Fruit fly (Drosophila melanogaster) whole organism, embryonic: ENCODE measurements around the gene Mical.

Experiments
- CG11504 ChIP-seq: fragments of 200-800 bp; sonication (Bioruptor generic); optimal IDR thresholded peaks from 3 replicates; lab custom pipeline; 2019; ENCODE audit warnings: missing biosample characterization, mild to moderate bottlenecking, missing genetic modification characterization, moderate library complexity
- CG12219 ChIP-seq: fragments of 200-800 bp; sonication (Bioruptor generic); optimal IDR thresholded peaks from 3 replicates; lab custom pipeline; 2018; ENCODE audit warnings: missing biosample characterization, mild to moderate bottlenecking, missing genetic modification characterization
- CG13123 ChIP-seq: fragments of 200-800 bp; sonication (Bioruptor generic); optimal IDR thresholded peaks from 2 replicates; lab custom pipeline; 2016; ENCODE audit warnings: missing biosample characterization, missing genetic modification characterization
- CG13624 ChIP-seq: fragments of 200-800 bp; sonication (Bioruptor generic); optimal IDR thresholded peaks from 2 replicates; lab custom pipeline; 2016; ENCODE audit warnings: missing biosample characterization, missing genetic modification characterization
- CG14014 ChIP-seq: fragments of 200-800 bp; sonication (Bioruptor generic); IDR thresholded peaks from 2 replicates; pipeline ENCODE4 v1.3.6; 2022; ENCODE audit warnings: missing biosample characterization, missing genetic modification characterization
- CG14667 ChIP-seq: fragments of 200-800 bp; sonication (Bioruptor generic); IDR thresholded peaks from 2 replicates; pipeline ENCODE4 v1.3.6; 2022; ENCODE audit warnings: missing biosample characterization, missing genetic modification characterization
- CG17829 ChIP-seq: fragments of 200-800 bp; optimal IDR thresholded peaks from 2 replicates; lab custom pipeline; 2019; ENCODE audit warnings: missing biosample characterization, mild to moderate bottlenecking, missing genetic modification characterization, moderate library complexity
- CG2202 ChIP-seq: fragments of 200-800 bp; sonication (Bioruptor generic); optimal IDR thresholded peaks from 2 replicates; lab custom pipeline; 2018; ENCODE audit warnings: missing biosample characterization, mild to moderate bottlenecking, missing genetic modification characterization
- CG2678 ChIP-seq: fragments of 200-800 bp; sonication (Bioruptor generic); optimal IDR thresholded peaks from 3 replicates; lab custom pipeline; 2019; ENCODE audit warnings: missing biosample characterization, mild to moderate bottlenecking, missing genetic modification characterization, moderate library complexity
- CG31441 ChIP-seq: fragments of 200-800 bp; sonication (Bioruptor generic); IDR thresholded peaks from 2 replicates; pipeline ENCODE4 v1.3.6; 2022; ENCODE audit warnings: missing biosample characterization, missing genetic modification characterization
- CG32772 ChIP-seq: fragments of 200-800 bp; sonication (Bioruptor generic); IDR thresholded peaks from 2 replicates; pipeline ENCODE4 v1.3.6; 2022; ENCODE audit warnings: missing biosample characterization, missing genetic modification characterization
- CG4360 ChIP-seq: fragments of 200-800 bp; sonication (Bioruptor generic); IDR thresholded peaks from 2 replicates; pipeline ENCODE4 v1.3.6; 2022; ENCODE audit warnings: missing biosample characterization, missing genetic modification characterization
- CG43689 ChIP-seq: fragments of 200-800 bp; sonication (Bioruptor generic); IDR thresholded peaks from 2 replicates; pipeline ENCODE4 v1.3.6; 2022; ENCODE audit warnings: missing biosample characterization, missing genetic modification characterization
- CG7357 ChIP-seq: fragments of 200-800 bp; sonication (Bioruptor generic); IDR thresholded peaks from 3 replicates; pipeline ENCODE4 v1.3.6; 2022; ENCODE audit warnings: missing biosample characterization, missing genetic modification characterization
- CG9797 ChIP-seq: fragments of 200-800 bp; sonication (Bioruptor generic); optimal IDR thresholded peaks from 3 replicates; lab custom pipeline; 2018; ENCODE audit warnings: missing biosample characterization, mild to moderate bottlenecking, missing genetic modification characterization
- CG9932 ChIP-seq: fragments of 200-800 bp; sonication (Bioruptor generic); IDR thresholded peaks from 2 replicates; pipeline ENCODE4 v1.3.6; 2022; ENCODE audit warnings: missing biosample characterization, missing genetic modification characterization
- Deaf1 ChIP-seq: fragments of 200-800 bp; optimal IDR thresholded peaks from 3 replicates; lab custom pipeline; 2019; ENCODE audit warnings: missing biosample characterization, mild to moderate bottlenecking, missing genetic modification characterization, moderate library complexity
- Doc2 ChIP-seq: fragments of 200-800 bp; sonication (Bioruptor generic); IDR thresholded peaks from 2 replicates; pipeline ENCODE4 v1.3.6; 2022; ENCODE audit warnings: missing biosample characterization, missing genetic modification characterization
- Eip74EF ChIP-seq, 2 experiments: fragments of 200-800 bp in 1 of 2; fragments of >200 bp in 1 of 2; sonication (Bioruptor generic) in 1 of 2; optimal IDR thresholded peaks; 2 replicates each; lab custom pipeline; 2017 to 2019; ENCODE audit warnings: missing biosample characterization in 2 of 2, missing genetic modification characterization in 2 of 2, mild to moderate bottlenecking in 1 of 2, moderate library complexity in 1 of 2
- Ets97D ChIP-seq: fragments of 200-800 bp; sonication (Bioruptor generic); optimal IDR thresholded peaks from 3 replicates; lab custom pipeline; 2016; ENCODE audit warnings: missing biosample characterization, missing genetic modification characterization
- Fer1 ChIP-seq: fragments of 200-800 bp; sonication (Bioruptor generic); optimal IDR thresholded peaks from 2 replicates; lab custom pipeline; 2017; ENCODE audit warnings: missing biosample characterization, mild to moderate bottlenecking, missing genetic modification characterization
- Mrtf ChIP-seq: fragments of 200-800 bp; sonication (Bioruptor generic); IDR thresholded peaks from 3 replicates; pipeline ENCODE4 v1.3.6; 2022; ENCODE audit warnings: missing biosample characterization, missing genetic modification characterization
- Ravus ChIP-seq: fragments of 200-800 bp; sonication (Bioruptor generic); IDR thresholded peaks from 2 replicates; pipeline ENCODE4 v1.3.6; 2022; ENCODE audit warnings: missing biosample characterization, missing genetic modification characterization
- Rfx ChIP-seq: fragments of 200-800 bp; sonication (Bioruptor generic); IDR thresholded peaks from 2 replicates; pipeline ENCODE4 v1.3.6; 2022; ENCODE audit warnings: missing biosample characterization, missing genetic modification characterization
- Scr ChIP-seq: fragments of 200-800 bp; sonication (Bioruptor generic); IDR thresholded peaks from 2 replicates; pipeline ENCODE4 v1.3.6; 2022; ENCODE audit warnings: missing biosample characterization, missing genetic modification characterization; ENCODE audit not compliant: partially characterized antibody
- Side ChIP-seq: fragments of 200-800 bp; sonication (Bioruptor generic); optimal IDR thresholded peaks from 2 replicates; lab custom pipeline; 2016; ENCODE audit warnings: missing biosample characterization, missing genetic modification characterization
- Ssrp ChIP-seq: fragments of 200-800 bp; sonication (Bioruptor generic); optimal IDR thresholded peaks from 2 replicates; lab custom pipeline; 2018; ENCODE audit warnings: missing biosample characterization, mild to moderate bottlenecking, missing genetic modification characterization, moderate library complexity
- ab ChIP-seq: fragments of 200-800 bp; sonication (Bioruptor generic); optimal IDR thresholded peaks from 2 replicates; lab custom pipeline; 2016; ENCODE audit warnings: missing biosample characterization, missing genetic modification characterization
- ewg ChIP-seq: fragments of 200-800 bp; sonication (Bioruptor generic); optimal IDR thresholded peaks from 3 replicates; lab custom pipeline; 2017; ENCODE audit warnings: mild to moderate bottlenecking, missing biosample characterization, missing genetic modification reagents, missing genetic modification characterization
- fd3F ChIP-seq: fragments of 200-800 bp; sonication (Bioruptor generic); optimal IDR thresholded peaks from 2 replicates; lab custom pipeline; 2018; ENCODE audit warnings: missing biosample characterization, mild to moderate bottlenecking, missing genetic modification characterization, moderate library complexity
- ftz-f1 ChIP-seq: fragments of 200-800 bp; sonication (Bioruptor generic); optimal IDR thresholded peaks from 2 replicates; lab custom pipeline; 2016; ENCODE audit warnings: missing biosample characterization, missing genetic modification characterization
- gfzf ChIP-seq: fragments of 200-800 bp; sonication (Bioruptor generic); optimal IDR thresholded peaks from 2 replicates; lab custom pipeline; 2016; ENCODE audit warnings: missing biosample characterization, mild to moderate bottlenecking, missing genetic modification characterization, moderate library complexity
- grn ChIP-seq: fragments of 200-800 bp; sonication (Bioruptor generic); optimal IDR thresholded peaks from 3 replicates; lab custom pipeline; 2017; ENCODE audit warnings: missing biosample characterization, missing genetic modification characterization
- ham ChIP-seq: fragments of 200-800 bp; sonication (Bioruptor generic); IDR thresholded peaks from 2 replicates; pipeline ENCODE4 v1.3.6; 2022; ENCODE audit warnings: missing biosample characterization, missing genetic modification characterization
- hbn ChIP-seq: fragments of 200-800 bp; sonication (Bioruptor generic); IDR thresholded peaks from 2 replicates; pipeline ENCODE4 v1.3.6; 2022; ENCODE audit warnings: missing biosample characterization, missing genetic modification characterization; ENCODE audit not compliant: partially characterized antibody
- kni ChIP-seq: fragments of 200-800 bp; sonication (Bioruptor generic); optimal IDR thresholded peaks from 3 replicates; lab custom pipeline; 2017; ENCODE audit warnings: mild to moderate bottlenecking, missing biosample characterization, missing genetic modification reagents, missing genetic modification characterization
- lab ChIP-seq: fragments of 200-800 bp; sonication (Bioruptor generic); optimal IDR thresholded peaks from 3 replicates; lab custom pipeline; 2017; ENCODE audit warnings: missing biosample characterization, missing genetic modification characterization, mild to moderate bottlenecking, moderate library complexity, missing genetic modification reagents
- lola ChIP-seq, 3 experiments: fragments of >200 bp in 2 of 3; fragments of 200-800 bp in 1 of 3; sonication (Bioruptor generic) in 1 of 3; optimal IDR thresholded peaks; 2 replicates each; lab custom pipeline; 2017 to 2019; ENCODE audit warnings: missing biosample characterization in 3 of 3, missing genetic modification characterization in 3 of 3, mild to moderate bottlenecking in 1 of 3, moderate library complexity in 1 of 3
- nom ChIP-seq: fragments of 200-800 bp; sonication (Bioruptor generic); optimal IDR thresholded peaks from 2 replicates; lab custom pipeline; 2017; ENCODE audit warnings: missing biosample characterization, missing genetic modification characterization, mild to moderate bottlenecking, moderate library complexity, missing genetic modification reagents
- pros ChIP-seq: fragments of 200-800 bp; sonication (Bioruptor generic); optimal IDR thresholded peaks from 3 replicates; lab custom pipeline; 2019; ENCODE audit warnings: missing biosample characterization, mild to moderate bottlenecking, missing genetic modification characterization, moderate library complexity
- pum ChIP-seq: fragments of 200-800 bp; sonication (Bioruptor generic); optimal IDR thresholded peaks from 2 replicates; lab custom pipeline; 2016; ENCODE audit warnings: missing biosample characterization, missing genetic modification characterization
- sc ChIP-seq, 3 experiments: fragments of >200 bp in 2 of 3; fragments of 200-800 bp in 1 of 3; sonication (Bioruptor generic) in 1 of 3; optimal IDR thresholded peaks; 2 replicates in 2 of 3; 3 replicates in 1 of 3; lab custom pipeline; 2017; ENCODE audit warnings: mild to moderate bottlenecking in 1 of 3, missing biosample characterization in 1 of 3, missing genetic modification characterization in 1 of 3, missing genetic modification reagents in 1 of 3
- scrt ChIP-seq: fragments of 200-800 bp; sonication (Bioruptor generic); optimal IDR thresholded peaks from 2 replicates; lab custom pipeline; 2018; ENCODE audit warnings: missing biosample characterization, mild to moderate bottlenecking, missing genetic modification characterization, moderate library complexity
- seq ChIP-seq: fragments of 200-800 bp; sonication (Bioruptor generic); IDR thresholded peaks from 2 replicates; pipeline ENCODE4 v1.3.6; 2022; ENCODE audit warnings: missing biosample characterization, missing genetic modification characterization
- sim ChIP-seq: fragments of 200-800 bp; sonication (Bioruptor generic); IDR thresholded peaks from 2 replicates; pipeline ENCODE4 v1.3.6; 2022; ENCODE audit warnings: missing biosample characterization, missing genetic modification characterization
- sqz ChIP-seq: fragments of 200-800 bp; sonication (Bioruptor generic); optimal IDR thresholded peaks from 3 replicates; lab custom pipeline; 2018; ENCODE audit warnings: missing biosample characterization, mild to moderate bottlenecking, missing genetic modification characterization
- toy ChIP-seq: fragments of 200-800 bp; sonication (Bioruptor generic); IDR thresholded peaks from 2 replicates; pipeline ENCODE4 v1.3.6; 2022; ENCODE audit warnings: missing biosample characterization, missing genetic modification characterization
- trem ChIP-seq: fragments of 200-800 bp; optimal IDR thresholded peaks from 3 replicates; lab custom pipeline; 2019; ENCODE audit warnings: missing biosample characterization, mild to moderate bottlenecking, missing genetic modification characterization, moderate library complexity
- z ChIP-seq: fragments of 200-800 bp; sonication (Bioruptor generic); IDR thresholded peaks from 3 replicates; pipeline ENCODE4 v1.3.6; 2022; ENCODE audit warnings: missing biosample characterization, missing genetic modification characterization
- zen ChIP-seq: fragments of 200-800 bp; sonication (Bioruptor generic); optimal IDR thresholded peaks from 3 replicates; lab custom pipeline; 2018; ENCODE audit warnings: missing biosample characterization, mild to moderate bottlenecking, missing genetic modification characterization, moderate library complexity

Gene Mical

DNA sequence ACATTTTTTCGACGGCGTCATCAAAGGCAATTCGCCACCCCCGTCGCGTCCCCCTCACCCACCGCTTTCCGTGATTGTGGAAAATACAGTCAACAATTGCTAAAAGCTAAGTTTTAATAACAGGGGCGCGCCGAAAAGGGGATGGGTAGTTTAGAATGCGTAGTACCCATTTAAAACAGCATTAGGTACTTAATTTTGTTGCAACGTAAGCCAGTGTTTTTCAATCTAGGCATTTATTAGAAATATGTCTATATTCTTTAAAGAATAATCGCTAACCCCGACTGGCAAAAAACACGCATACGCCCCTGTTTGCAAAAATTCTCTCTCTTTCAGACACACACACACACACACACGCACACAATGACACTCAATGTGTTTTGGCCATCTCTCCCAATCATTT lies 42.2 kb upstream of the Mical start (continued):
- TF ChIP-seq CG2202 (tag; lab: Kevin White, UChicago) (no peak), ftz-f1 (GFP tag; lab: Kevin White, UChicago) (no peak), Fer1 (GFP tag; lab: Kevin White, UChicago) (peak; percentile 53), sim (no peak), fd3F (GFP tag; lab: Kevin White, UChicago) (peak; percentile 31), scrt (GFP tag; lab: Kevin White, UChicago) (peak; percentile 51), z (GFP tag; lab: Robert Waterston, UW) (no peak), CG11504 (tag; lab: Kevin White, UChicago) (peak; percentile 42), nom (GFP tag; lab: Kevin White, UChicago) (no peak), CG12219 (GFP tag; lab: Kevin White, UChicago) (no peak), Deaf1 (tag; lab: Kevin White, UChicago) (no peak), gfzf (GFP tag; lab: Kevin White, UChicago) (no peak), CG14667 (GFP tag; lab: Robert Waterston, UW) (0 out of 2 replicates have a peak, but pooled peaks have one; percentile 14), CG9797 (no peak), ab (no peak), Side (GFP tag; lab: Kevin White, UChicago) (no peak), Scr (no peak), pros (no peak), grn (GFP tag; lab: Kevin White, UChicago) (no peak), seq (GFP tag; lab: Robert Waterston, UW) (no peak), ham (GFP tag; lab: Robert Waterston, UW) (no peak), CG9932 (GFP tag; lab: Robert Waterston, UW) (peak; percentile 86), sqz (GFP tag; lab: Kevin White, UChicago) (no peak), Ravus (GFP tag; lab: Robert Waterston, UW) (no peak), CG13624 (GFP tag; lab: Kevin White, UChicago) (peak; percentile 61), Doc2 (no peak), CG17829 (tag; lab: Kevin White, UChicago) (no peak), CG2678 (peak; percentile 70), CG4360 (GFP tag; lab: Robert Waterston, UW) (no peak), CG14014 (GFP tag; lab: Robert Waterston, UW) (peak; percentile 67), Rfx (peak; percentile 79), sc (optimal IDR thresholded peaks at IDR 0.05; lab: Kevin White, UChicago) (no peak), sc (GFP tag; optimal IDR thresholded peaks at IDR 0.05; lab: Kevin White, UChicago) (no peak), CG43689 (GFP tag; lab: Robert Waterston, UW) (no peak), ewg (GFP tag; lab: Kevin White, UChicago) (no peak), CG7357 (no peak), Eip74EF (GFP tag; optimal IDR thresholded peaks at IDR 0.05; lab: Kevin White, UChicago) (no peak), Ssrp (no peak), hbn (GFP tag; lab: Robert Waterston, UW) (no peak), Mrtf (0 out of 3 replicates have a peak, but pooled peaks have one; percentile 40), CG13123 (GFP tag; lab: Kevin White, UChicago) (no peak), kni (GFP tag; lab: Kevin White, UChicago) (no peak), lab (peak; percentile 82), toy (no peak), CG31441 (GFP tag; lab: Robert Waterston, UW) (no peak), Ets97D (GFP tag; lab: Kevin White, UChicago) (no peak), zen (tag; lab: Kevin White, UChicago) (no peak), CG32772 (GFP tag; lab: Robert Waterston, UW) (no peak), lola (GFP tag; optimal IDR thresholded peaks at IDR 0.05; lab: Kevin White, UChicago) (no peak), pum (GFP tag; lab: Kevin White, UChicago) (peak; percentile 21), trem (no peak)
